Worm (Caenorhabditis elegans) whole organism, L4 larva: ENCODE results near the gene hum-4.

ENCODE experiments used
- D1046.2 ChIP-seq: fragments of 200-800 bp; sonication (Bioruptor generic); IDR thresholded peaks from 2 replicates; pipeline ENCODE4 v1.3.6; 2022; ENCODE audit warnings: missing genetic modification characterization, missing compliant biosample characterization
- F49E8.2 ChIP-seq: sonication (generic microtip); optimal IDR thresholded peaks from 2 replicates; lab custom pipeline; 2016; ENCODE audit warnings: missing compliant biosample characterization, mild to moderate bottlenecking, missing genetic modification characterization, borderline replicate concordance
- aha-1 ChIP-seq: fragments of 150-350 bp; peaks from one replicate; lab custom pipeline; 2014; ENCODE audit warnings: missing biosample characterization, missing genetic modification characterization
- ama-1 ChIP-seq: fragments of 150-350 bp; optimal IDR thresholded peaks from 2 replicates; lab custom pipeline; 2014; ENCODE audit warnings: inconsistent platforms, mixed read lengths
- ceh-44 ChIP-seq: fragments of 200-800 bp; sonication (Bioruptor generic); IDR thresholded peaks from 2 replicates; pipeline ENCODE4 v1.3.6; 2022; ENCODE audit warnings: missing genetic modification reagents, missing genetic modification characterization, missing compliant biosample characterization
- ceh-62 ChIP-seq: sonication (generic microtip); optimal IDR thresholded peaks from 2 replicates; lab custom pipeline; 2017; ENCODE audit warnings: missing biosample characterization, missing genetic modification characterization
- ces-1 ChIP-seq: fragments of 150-350 bp; sonication (generic microtip); optimal IDR thresholded peaks from 4 replicates; lab custom pipeline; 2014; ENCODE audit warnings: missing biosample characterization, missing genetic modification reagents, missing genetic modification characterization
- ctbp-1 ChIP-seq: fragments of 200-800 bp; sonication (Bioruptor generic); IDR thresholded peaks from 2 replicates; pipeline ENCODE4 v1.3.6; 2022; ENCODE audit warnings: missing genetic modification reagents, missing genetic modification characterization, missing compliant biosample characterization
- daf-12 ChIP-seq: fragments of 150-350 bp; optimal IDR thresholded peaks from 2 replicates; lab custom pipeline; 2014; ENCODE audit warnings: missing biosample characterization, missing genetic modification reagents, missing genetic modification characterization
- daf-16 ChIP-seq, 3 experiments: sonication (generic microtip); optimal IDR thresholded peaks; 2 replicates each; lab custom pipeline; 2016 to 2017; ENCODE audit warnings: missing genetic modification characterization in 3 of 3, missing genetic modification reagents in 3 of 3, mild to moderate bottlenecking in 2 of 3, missing compliant biosample characterization in 2 of 3, missing biosample characterization in 1 of 3, moderate library complexity in 1 of 3
- daf-8 ChIP-seq: fragments of 200-800 bp; sonication (Bioruptor generic); IDR thresholded peaks from 2 replicates; pipeline ENCODE4 v1.3.6; 2022; ENCODE audit warnings: missing genetic modification characterization, missing compliant biosample characterization
- dmd-6 ChIP-seq: fragments of 200-800 bp; sonication (Bioruptor generic); IDR thresholded peaks from 2 replicates; pipeline ENCODE4 v1.3.6; 2022; ENCODE audit warnings: missing genetic modification reagents, missing genetic modification characterization, missing compliant biosample characterization
- dmd-9 ChIP-seq: fragments of 200-800 bp; sonication (Bioruptor generic); IDR thresholded peaks from 2 replicates; pipeline ENCODE4 v1.3.6; 2022; ENCODE audit warnings: missing genetic modification reagents, missing genetic modification characterization, missing compliant biosample characterization
- egl-27 ChIP-seq: sonication (generic microtip); optimal IDR thresholded peaks from 3 replicates; lab custom pipeline; 2017; ENCODE audit warnings: missing biosample characterization, missing genetic modification reagents, missing genetic modification characterization
- fkh-10 ChIP-seq: fragments of 150-350 bp; optimal IDR thresholded peaks from 2 replicates; lab custom pipeline; 2014; ENCODE audit warnings: missing biosample characterization, missing genetic modification reagents, missing genetic modification characterization
- fos-1 ChIP-seq: fragments of 150-350 bp; optimal IDR thresholded peaks from 2 replicates; lab custom pipeline; 2014; ENCODE audit warnings: missing biosample characterization, missing genetic modification characterization
- hlh-30 ChIP-seq: sonication (generic microtip); optimal IDR thresholded peaks from 2 replicates; lab custom pipeline; 2017; ENCODE audit warnings: antibody characterized with exemption, mild to moderate bottlenecking, missing genetic modification characterization, missing compliant biosample characterization; ENCODE audit not compliant: insufficient read depth
- jun-1 ChIP-seq: fragments of 150-350 bp; optimal IDR thresholded peaks from 2 replicates; lab custom pipeline; 2014; ENCODE audit warnings: missing biosample characterization, missing genetic modification reagents, missing genetic modification characterization
- lim-7 ChIP-seq: fragments of 200-800 bp; sonication (Bioruptor generic); IDR thresholded peaks from 2 replicates; pipeline ENCODE4 v1.3.6; 2022; ENCODE audit warnings: missing genetic modification characterization, missing compliant biosample characterization
- lin-13 ChIP-seq: fragments of 150-350 bp; optimal IDR thresholded peaks from 2 replicates; lab custom pipeline; 2014; ENCODE audit warnings: missing biosample characterization, missing genetic modification reagents, missing genetic modification characterization
- lin-15B ChIP-seq: fragments of 150-350 bp; sonication (generic microtip); optimal IDR thresholded peaks from 3 replicates; lab custom pipeline; 2014; ENCODE audit warnings: missing biosample characterization, missing genetic modification characterization
- lin-38 ChIP-seq: fragments of 200-800 bp; sonication (Bioruptor generic); IDR thresholded peaks from 2 replicates; pipeline ENCODE4 v1.3.6; 2022; ENCODE audit warnings: missing genetic modification reagents, missing genetic modification characterization, missing compliant biosample characterization
- madf-9 ChIP-seq: fragments of 200-800 bp; sonication (Bioruptor generic); conservative IDR thresholded peaks from 2 replicates; pipeline ENCODE4 v1.3.6; 2022; ENCODE audit warnings: missing genetic modification reagents, missing genetic modification characterization, missing compliant biosample characterization
- mdl-1 ChIP-seq, 2 experiments: fragments of 150-350 bp in 1 of 2; sonication (generic microtip) in 1 of 2; optimal IDR thresholded peaks; 2 replicates each; lab custom pipeline; 2014 to 2017; ENCODE audit warnings: missing biosample characterization in 2 of 2, missing genetic modification characterization in 2 of 2
- mep-1 ChIP-seq: fragments of 150-350 bp; sonication (generic microtip); optimal IDR thresholded peaks from 3 replicates; lab custom pipeline; 2014; ENCODE audit warnings: missing biosample characterization, missing genetic modification characterization
- mxl-2 ChIP-seq: fragments of 200-800 bp; sonication (Bioruptor generic); conservative IDR thresholded peaks from 2 replicates; pipeline ENCODE4 v1.3.6; 2022; ENCODE audit warnings: missing genetic modification reagents, missing genetic modification characterization, missing compliant biosample characterization
- nhr-102 ChIP-seq: sonication (generic microtip); optimal IDR thresholded peaks from 2 replicates; lab custom pipeline; 2016; ENCODE audit warnings: mild to moderate bottlenecking, missing genetic modification characterization, moderate library complexity, missing compliant biosample characterization
- nhr-11 ChIP-seq: fragments of 150-350 bp; optimal IDR thresholded peaks from 2 replicates; lab custom pipeline; 2014; ENCODE audit warnings: missing biosample characterization, missing genetic modification characterization
- nhr-25 ChIP-seq: sonication (generic microtip); optimal IDR thresholded peaks from 2 replicates; lab custom pipeline; 2017; ENCODE audit warnings: missing genetic modification characterization, mild to moderate bottlenecking, missing compliant biosample characterization, antibody characterized with exemption, moderate library complexity, borderline replicate concordance; ENCODE audit not compliant: insufficient read depth
- nhr-48 ChIP-seq: sonication (generic microtip); optimal IDR thresholded peaks from 2 replicates; lab custom pipeline; 2016; ENCODE audit warnings: mild to moderate bottlenecking, missing genetic modification characterization, missing compliant biosample characterization
- php-3 ChIP-seq: fragments of 200-800 bp; sonication (Bioruptor generic); IDR thresholded peaks from 2 replicates; pipeline ENCODE4 v1.3.6; 2022; ENCODE audit warnings: missing genetic modification reagents, missing genetic modification characterization, missing compliant biosample characterization
- saeg-2 ChIP-seq: fragments of 200-800 bp; sonication (Bioruptor generic); IDR thresholded peaks from 2 replicates; pipeline ENCODE4 v1.3.6; 2022; ENCODE audit warnings: missing genetic modification reagents, missing genetic modification characterization, missing compliant biosample characterization
- set-16 ChIP-seq: fragments of 200-800 bp; sonication (Bioruptor generic); IDR thresholded peaks from 2 replicates; pipeline ENCODE4 v1.3.6; 2022; ENCODE audit warnings: missing genetic modification reagents, missing genetic modification characterization, missing compliant biosample characterization
- skn-1 ChIP-seq: fragments of 150-350 bp; optimal IDR thresholded peaks from 2 replicates; lab custom pipeline; 2014; ENCODE audit warnings: missing biosample characterization, missing genetic modification characterization
- snpc-4 ChIP-seq: fragments of 150-350 bp; optimal IDR thresholded peaks from 2 replicates; lab custom pipeline; 2014; ENCODE audit warnings: missing biosample characterization, missing genetic modification characterization
- tag-97 ChIP-seq: fragments of 200-800 bp; sonication (Bioruptor generic); IDR thresholded peaks from 2 replicates; pipeline ENCODE4 v1.3.6; 2022; ENCODE audit warnings: missing genetic modification characterization, missing compliant biosample characterization
- tra-1 ChIP-seq: fragments of 200-800 bp; sonication (Bioruptor generic); IDR thresholded peaks from 2 replicates; pipeline ENCODE4 v1.3.6; 2022; ENCODE audit warnings: missing genetic modification reagents, missing genetic modification characterization, missing compliant biosample characterization
- unc-62 ChIP-seq, 3 experiments: fragments of 150-350 bp in 1 of 3; sonication (generic microtip); optimal IDR thresholded peaks in 2 of 3; peaks in 1 of 3; 1 replicate in 1 of 3; 2 replicates in 2 of 3; lab custom pipeline; 2014 to 2017; ENCODE audit warnings: missing biosample characterization in 3 of 3, missing genetic modification characterization in 3 of 3, missing genetic modification reagents in 3 of 3, missing genotype in 1 of 3
- zip-11 ChIP-seq: fragments of 200-800 bp; sonication (Bioruptor generic); IDR thresholded peaks from 2 replicates; pipeline ENCODE4 v1.3.6; 2022; ENCODE audit warnings: missing genetic modification characterization, missing compliant biosample characterization
- zip-2 ChIP-seq: fragments of 150-350 bp; optimal IDR thresholded peaks from 2 replicates; lab custom pipeline; 2014; ENCODE audit warnings: missing biosample characterization, missing genetic modification characterization

hum-4 gene

DNA sequence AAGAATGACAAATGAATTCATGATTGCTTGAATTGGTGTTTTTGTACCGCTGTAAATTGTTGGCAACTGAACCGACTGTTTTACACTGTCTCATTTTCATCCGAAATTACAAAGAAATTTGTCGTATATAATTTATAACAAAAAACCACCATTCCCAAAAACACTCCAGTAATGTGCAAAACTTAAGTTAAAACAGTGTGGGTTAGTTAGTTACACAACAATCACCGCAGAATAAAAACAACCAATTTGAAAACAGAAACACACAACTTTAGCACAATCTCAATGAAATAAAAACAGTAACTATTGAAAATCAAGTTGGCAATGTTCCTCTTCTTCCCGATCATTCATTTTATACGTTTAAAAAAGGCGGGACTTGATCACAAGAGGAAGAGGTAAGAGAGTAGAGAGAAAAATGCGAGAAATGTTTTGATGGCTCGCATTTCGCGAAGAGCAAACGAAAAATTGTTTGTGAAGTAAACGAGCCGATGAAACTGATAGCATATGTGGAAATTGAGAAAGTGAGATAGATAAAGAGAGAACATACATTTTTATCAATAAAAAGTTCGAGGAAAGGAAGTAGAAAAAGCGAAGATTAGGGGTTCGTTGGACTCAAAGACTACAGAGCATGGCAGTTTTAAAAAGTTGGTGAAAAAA, 25.6 kb downstream of the hum-4 start, which contains the start of gene F08B12.4 (continued):
- TF ChIP-seq F49E8.2 (tag; lab: Kevin White, UChicago) (no peak), jun-1 (tag; lab: Kevin White, UChicago) (no peak), saeg-2 (GFP tag; lab: Robert Waterston, UW) (no peak), lin-13 (GFP tag; lab: Kevin White, UChicago) (no peak), ces-1 (GFP tag; lab: Kevin White, UChicago) (no peak), ceh-44 (GFP tag; lab: Robert Waterston, UW) (no peak), hlh-30 (tag; lab: Kevin White, UChicago) (peak; percentile 53), mep-1 (tag; lab: Kevin White, UChicago) (peak; percentile 26), lin-15B (tag; lab: Kevin White, UChicago) (no peak), mxl-2 (no peak), nhr-48 (tag; lab: Kevin White, UChicago) (no peak), zip-11 (no peak), tag-97 (no peak), tra-1 (GFP tag; lab: Robert Waterston, UW) (no peak), unc-62 (GFP tag; optimal IDR thresholded peaks at IDR 0.05 in 1 of 2; lab: Kevin White, UChicago) (no peak), unc-62 (tag; optimal IDR thresholded peaks at IDR 0.05; lab: Kevin White, UChicago) (no peak), lim-7 (GFP tag; lab: Robert Waterston, UW) (no peak), lin-38 (no peak), daf-12 (no peak), mdl-1 (tag; optimal IDR thresholded peaks at IDR 0.05; lab: Kevin White, UChicago) (peak in 1 of 2 experiments; percentile 11), madf-9 (GFP tag; lab: Robert Waterston, UW) (no peak), egl-27 (tag; lab: Kevin White, UChicago) (no peak), skn-1 (no peak), zip-2 (tag; lab: Kevin White, UChicago) (no peak), ctbp-1 (GFP tag; lab: Robert Waterston, UW) (no peak), fos-1 (tag; lab: Kevin White, UChicago) (no peak), nhr-25 (tag; lab: Kevin White, UChicago) (no peak), daf-8 (GFP tag; lab: Robert Waterston, UW) (no peak), nhr-11 (tag; lab: Kevin White, UChicago) (peak; percentile 41), ama-1 (lab: Kevin White, UChicago) (peak; percentile 47), dmd-6 (GFP tag; lab: Robert Waterston, UW) (peak; percentile 70), php-3 (GFP tag; lab: Robert Waterston, UW) (peak; percentile 51; the same call in 1 of the 2 replicates), dmd-9 (GFP tag; lab: Robert Waterston, UW) (no peak), snpc-4 (tag; lab: Kevin White, UChicago) (no peak), set-16 (GFP tag; lab: Robert Waterston, UW) (no peak), ceh-62 (tag; lab: Kevin White, UChicago) (no peak), nhr-102 (tag; lab: Kevin White, UChicago) (no peak), D1046.2 (no peak)

DNA sequence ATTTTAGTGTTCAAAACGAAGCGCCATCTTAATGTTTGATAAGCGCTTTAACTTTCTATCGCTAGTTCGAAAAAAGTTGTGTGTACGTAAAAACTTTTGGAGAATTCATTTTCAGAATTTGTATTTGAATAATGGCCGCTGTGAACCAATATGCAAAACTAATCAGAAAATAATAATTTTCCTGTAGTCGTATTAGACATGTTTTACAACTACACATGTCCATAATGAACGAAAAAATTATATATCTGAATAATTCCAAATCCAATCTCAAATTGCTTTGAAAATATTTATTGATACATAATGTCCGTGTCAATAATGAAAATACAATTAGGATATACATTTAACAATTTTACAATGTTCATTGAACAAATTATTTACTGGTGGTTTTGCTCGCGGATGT, 26.6 kb downstream of the hum-4 start:
- TF ChIP-seq mep-1 (tag; lab: Kevin White, UChicago) = peak; percentile 50
- no peak for TF ChIP-seq fkh-10 (GFP tag; lab: Kevin White, UChicago)
- peak; percentile 92 for TF ChIP-seq aha-1 (tag; lab: Kevin White, UChicago)
- TF ChIP-seq daf-16 (GFP tag; optimal IDR thresholded peaks at IDR 0.05; lab: Kevin White, UChicago) = no peak
- TF ChIP-seq daf-16 (tag; optimal IDR thresholded peaks at IDR 0.05; lab: Kevin White, UChicago) = peak; percentile 19
